Worm (Caenorhabditis elegans): ENCODE data around the gene srj-20.

Gene srj-20

ce11 chrV:2601817-2602216 lies 28.8 kb upstream of the srj-20 start:
- TF ChIP-seq lsy-2 (tag; optimal IDR thresholded peaks at IDR 0.05), result no peak
- 0 out of 2 replicates have a peak, but pooled peaks have one; percentile 46 for TF ChIP-seq Y75B8A.6 (GFP tag; IDR thresholded peaks at IDR 0.05)
- peak; percentile 35; the same call in 1 of the 2 replicates for TF ChIP-seq lin-38 (GFP tag; IDR thresholded peaks at IDR 0.05)
- TF ChIP-seq nhr-77 (tag; optimal IDR thresholded peaks at IDR 0.05), result no peak
- TF ChIP-seq Y48G9A.11 (GFP tag; IDR thresholded peaks at IDR 0.05), result peak; percentile 61; the same call in 1 of the 2 replicates
- TF ChIP-seq fkh-10 (GFP tag; optimal IDR thresholded peaks at IDR 0.05), result no peak

DNA sequence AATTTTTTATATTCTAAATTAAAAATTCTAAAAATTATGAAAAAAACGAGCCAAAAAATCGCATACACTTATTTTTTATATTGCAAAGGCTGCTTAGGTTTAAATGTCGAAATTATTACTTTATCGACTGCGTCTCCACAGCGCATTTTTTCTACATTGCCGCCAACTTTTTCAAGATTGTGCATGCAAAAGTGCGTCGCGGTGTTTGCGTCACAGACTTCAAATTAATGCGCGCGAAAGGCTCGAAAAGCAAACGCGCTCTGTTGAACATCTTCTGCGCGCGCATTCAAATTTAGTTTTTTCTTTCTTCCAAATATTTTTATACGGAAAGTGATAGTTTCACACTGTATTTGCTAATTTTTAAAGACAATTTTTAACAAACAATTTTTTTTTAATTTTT lies 27.5 kb upstream of the srj-20 start:
- TF ChIP-seq set-16 (GFP tag; IDR thresholded peaks at IDR 0.05) (peak; percentile 30; the same call in 1 of the 2 replicates), dmd-8 (GFP tag; IDR thresholded peaks at IDR 0.05) (0 out of 2 replicates have a peak, but pooled peaks have one; percentile 33), snpc-4 (tag; optimal IDR thresholded peaks at IDR 0.05) (no peak), mep-1 (tag; optimal IDR thresholded peaks at IDR 0.05) (peak; percentile 73), ZK337.2 (GFP tag; IDR thresholded peaks at IDR 0.05) (peak; percentile 72), pqm-1 (tag; optimal IDR thresholded peaks at IDR 0.05) (no peak), spr-3 (GFP tag; optimal IDR thresholded peaks at IDR 0.05) (no peak), ceh-28 (tag; optimal IDR thresholded peaks at IDR 0.05) (no peak), rbr-2 (tag; optimal IDR thresholded peaks at IDR 0.05) (peak; percentile 90), unc-39 (tag; optimal IDR thresholded peaks at IDR 0.05) (no peak), lin-13 (GFP tag; optimal IDR thresholded peaks at IDR 0.05) (peak; percentile 76), dpl-1 (GFP tag; optimal IDR thresholded peaks at IDR 0.05) (peak; percentile 94), hlh-11 (tag; optimal IDR thresholded peaks at IDR 0.05) (peak; percentile 72), nhr-25 (tag; optimal IDR thresholded peaks at IDR 0.05; ENCODE audit: borderline replicate concordance, insufficient read depth) (no peak), egl-43 (GFP tag; IDR thresholded peaks at IDR 0.05) (peak; percentile 86), daf-8 (GFP tag; IDR thresholded peaks at IDR 0.05) (no peak), skn-1 (tag; optimal IDR thresholded peaks at IDR 0.05) (no peak), nhr-48 (tag; optimal IDR thresholded peaks at IDR 0.05) (peak; percentile 40), arid-1 (GFP tag; conservative IDR thresholded peaks at IDR 0.05) (peak; percentile 72), pha-4 (GFP tag; IDR thresholded peaks at IDR 0.05) (peak; percentile 93), pha-4 (tag; optimal IDR thresholded peaks at IDR 0.05) (peak; percentile 16), Y5F2A.4 (GFP tag; optimal IDR thresholded peaks at IDR 0.05) (no peak), nhr-102 (tag; optimal IDR thresholded peaks at IDR 0.05) (peak; percentile 77), lin-1 (GFP tag; IDR thresholded peaks at IDR 0.05) (no peak), sdz-12 (GFP tag; optimal IDR thresholded peaks at IDR 0.05) (no peak), nhr-41 (GFP tag; IDR thresholded peaks at IDR 0.05) (no peak), zip-11 (GFP tag; IDR thresholded peaks at IDR 0.05) (no peak), ztf-11 (tag; optimal IDR thresholded peaks at IDR 0.05) (no peak), fos-1 (tag; optimal IDR thresholded peaks at IDR 0.05) (no peak), lim-7 (GFP tag; IDR thresholded peaks at IDR 0.05) (no peak; the same call in 1 of the 2 replicates), daf-12 (tag; optimal IDR thresholded peaks at IDR 0.05) (no peak), ceh-32 (tag; optimal IDR thresholded peaks at IDR 0.05; ENCODE audit: poor library complexity) (no peak), madf-9 (GFP tag; conservative IDR thresholded peaks at IDR 0.05) (peak; percentile 86), gei-8 (GFP tag; optimal IDR thresholded peaks at IDR 0.05) (no peak), egl-27 (tag; optimal IDR thresholded peaks at IDR 0.05) (no peak), nhr-42 (GFP tag; IDR thresholded peaks at IDR 0.05) (peak; percentile 92), nhr-6 (tag; optimal IDR thresholded peaks at IDR 0.05) (peak; percentile 27), nhr-11 (tag; optimal IDR thresholded peaks at IDR 0.05) (peak; percentile 56), aly-2 (tag; optimal IDR thresholded peaks at IDR 0.05) (no peak), R02D3.7 (tag; optimal IDR thresholded peaks at IDR 0.05) (no peak), mdl-1 (tag; optimal IDR thresholded peaks at IDR 0.05) (no peak), lin-15B (tag; optimal IDR thresholded peaks at IDR 0.05) (peak; percentile 49), nhr-28 (tag; optimal IDR thresholded peaks at IDR 0.05) (peak; percentile 56), ceh-82 (tag; optimal IDR thresholded peaks at IDR 0.05) (no peak), dmd-9 (GFP tag; IDR thresholded peaks at IDR 0.05) (peak; percentile 69)
